Fruit fly (Drosophila melanogaster) whole organism, embryonic: Measurements from ENCODE around the gene CG46465.

Experiments used
- C15 ChIP-seq: fragments of 200-800 bp; sonication (Bioruptor generic); IDR thresholded peaks from 3 replicates; pipeline ENCODE4 v1.3.6; 2022; ENCODE audit warnings: missing biosample characterization, missing genetic modification characterization
- CG11723 ChIP-seq: fragments of 200-800 bp; sonication (Bioruptor generic); optimal IDR thresholded peaks from 2 replicates; lab custom pipeline; 2017; ENCODE audit warnings: missing biosample characterization, mild to moderate bottlenecking, missing genetic modification characterization
- CG15514 ChIP-seq: fragments of 200-800 bp; sonication (Bioruptor generic); optimal IDR thresholded peaks from 3 replicates; lab custom pipeline; 2017; ENCODE audit warnings: missing biosample characterization, missing genetic modification characterization, mild to moderate bottlenecking, moderate library complexity, missing genetic modification reagents
- CG18619 ChIP-seq: fragments of 200-800 bp; sonication (Bioruptor generic); optimal IDR thresholded peaks from 3 replicates; lab custom pipeline; 2017; ENCODE audit warnings: missing biosample characterization, mild to moderate bottlenecking, missing genetic modification characterization
- CG2678 ChIP-seq: fragments of 200-800 bp; sonication (Bioruptor generic); optimal IDR thresholded peaks from 3 replicates; lab custom pipeline; 2019; ENCODE audit warnings: missing biosample characterization, mild to moderate bottlenecking, missing genetic modification characterization, moderate library complexity
- CG2875 ChIP-seq: fragments of 200-800 bp; sonication (Bioruptor generic); optimal IDR thresholded peaks from 2 replicates; lab custom pipeline; 2017; ENCODE audit warnings: missing biosample characterization, mild to moderate bottlenecking, missing genetic modification characterization, missing genetic modification reagents
- CG3065 ChIP-seq: fragments of 200-800 bp; sonication (Bioruptor generic); optimal IDR thresholded peaks from 2 replicates; lab custom pipeline; 2016; ENCODE audit warnings: missing biosample characterization, missing genetic modification characterization
- CG33213 ChIP-seq: fragments of 200-800 bp; sonication (Bioruptor generic); optimal IDR thresholded peaks from 3 replicates; lab custom pipeline; 2016; ENCODE audit warnings: missing biosample characterization, missing genetic modification characterization
- CG34376 ChIP-seq: fragments of 200-800 bp; sonication (Bioruptor generic); optimal IDR thresholded peaks from 2 replicates; lab custom pipeline; 2018; ENCODE audit warnings: missing biosample characterization, mild to moderate bottlenecking, missing genetic modification characterization
- CG6654 ChIP-seq: fragments of 200-800 bp; sonication (Bioruptor generic); optimal IDR thresholded peaks from 2 replicates; lab custom pipeline; 2017; ENCODE audit warnings: missing biosample characterization, mild to moderate bottlenecking, missing genetic modification characterization
- CG6683 ChIP-seq: fragments of 200-800 bp; sonication (Bioruptor generic); optimal IDR thresholded peaks from 2 replicates; lab custom pipeline; 2017; ENCODE audit warnings: missing biosample characterization, mild to moderate bottlenecking, missing genetic modification characterization, missing genetic modification reagents
- CG7963 ChIP-seq: fragments of 200-800 bp; sonication (Bioruptor generic); IDR thresholded peaks from 3 replicates; pipeline ENCODE4 v1.3.6; 2022; ENCODE audit warnings: missing biosample characterization, missing genetic modification characterization; ENCODE audit not compliant: partially characterized antibody
- CG7987 ChIP-seq: fragments of 200-800 bp; sonication (Bioruptor generic); optimal IDR thresholded peaks from 2 replicates; lab custom pipeline; 2018; ENCODE audit warnings: missing biosample characterization, mild to moderate bottlenecking, missing genetic modification characterization, moderate library complexity
- Camta ChIP-seq: fragments of 200-800 bp; sonication (Bioruptor generic); optimal IDR thresholded peaks from 2 replicates; lab custom pipeline; 2016; ENCODE audit warnings: missing biosample characterization, missing genetic modification characterization
- D ChIP-seq, 2 experiments: fragments of 200-800 bp in 1 of 2; fragments of >200 bp in 1 of 2; sonication (Bioruptor generic) in 1 of 2; optimal IDR thresholded peaks; 2 replicates in 1 of 2; 3 replicates in 1 of 2; lab custom pipeline; 2017; ENCODE audit warnings: mild to moderate bottlenecking in 1 of 2, missing biosample characterization in 1 of 2, missing genetic modification characterization in 1 of 2, missing genetic modification reagents in 1 of 2
- Dbx ChIP-seq: fragments of 200-800 bp; sonication (Bioruptor generic); IDR thresholded peaks from 3 replicates; pipeline ENCODE4 v1.3.6; 2022; ENCODE audit warnings: missing biosample characterization, missing genetic modification characterization
- Dll ChIP-seq: fragments of 200-800 bp; sonication (Bioruptor generic); IDR thresholded peaks from 4 replicates; pipeline ENCODE4 v1.3.6; 2022; ENCODE audit warnings: missing biosample characterization, missing genetic modification characterization; ENCODE audit not compliant: partially characterized antibody
- Doc3 ChIP-seq: fragments of 200-800 bp; sonication (Bioruptor generic); IDR thresholded peaks from 3 replicates; pipeline ENCODE4 v1.3.6; 2022; ENCODE audit warnings: missing biosample characterization, missing genetic modification characterization; ENCODE audit not compliant: partially characterized antibody
- E2f2 ChIP-seq: fragments of 200-800 bp; sonication (Bioruptor generic); IDR thresholded peaks from 2 replicates; pipeline ENCODE4 v1.3.6; 2022; ENCODE audit warnings: missing biosample characterization, missing genetic modification characterization
- GATAe ChIP-seq: fragments of 200-800 bp; sonication (Bioruptor generic); conservative IDR thresholded peaks from 2 replicates; pipeline ENCODE4 v1.3.6; 2022; ENCODE audit warnings: missing biosample characterization, missing genetic modification characterization
- Hmx ChIP-seq: fragments of 200-800 bp; sonication (Bioruptor generic); optimal IDR thresholded peaks from 2 replicates; lab custom pipeline; 2016; ENCODE audit warnings: missing biosample characterization, missing genetic modification characterization
- Med ChIP-seq: fragments of 200-800 bp; sonication (Bioruptor generic); peaks from one replicate; lab custom pipeline; 2016; ENCODE audit warnings: missing biosample characterization, missing genetic modification characterization, mild to moderate bottlenecking, inconsistent platforms, moderate library complexity
- Nf-YB ChIP-seq: fragments of 200-800 bp; sonication (Bioruptor generic); optimal IDR thresholded peaks from 3 replicates; lab custom pipeline; 2019; ENCODE audit warnings: missing biosample characterization, mild to moderate bottlenecking, missing genetic modification characterization, moderate library complexity
- Optix ChIP-seq: fragments of 200-800 bp; sonication (Bioruptor generic); IDR thresholded peaks from 3 replicates; pipeline ENCODE4 v1.3.6; 2022; ENCODE audit warnings: missing biosample characterization, missing genetic modification characterization
- amos ChIP-seq: fragments of 200-800 bp; sonication (Bioruptor generic); IDR thresholded peaks from 2 replicates; pipeline ENCODE4 v1.3.6; 2022; ENCODE audit warnings: missing biosample characterization, missing genetic modification characterization; ENCODE audit not compliant: partially characterized antibody
- cad ChIP-seq: fragments of >200 bp; optimal IDR thresholded peaks from 2 replicates; lab custom pipeline; 2017; ENCODE audit warnings: missing biosample characterization, missing genetic modification characterization
- caup ChIP-seq: fragments of 200-800 bp; sonication (Bioruptor generic); optimal IDR thresholded peaks from 3 replicates; lab custom pipeline; 2017; ENCODE audit warnings: missing biosample characterization, mild to moderate bottlenecking, missing genetic modification characterization, moderate library complexity; ENCODE audit not compliant: severe bottlenecking
- ci ChIP-seq: fragments of 200-800 bp; sonication (Bioruptor generic); IDR thresholded peaks from 3 replicates; pipeline ENCODE4 v1.3.6; 2022; ENCODE audit warnings: missing biosample characterization, missing genetic modification characterization
- corto ChIP-seq: fragments of 200-800 bp; sonication (Bioruptor generic); optimal IDR thresholded peaks from 2 replicates; lab custom pipeline; 2016; ENCODE audit warnings: missing biosample characterization, mild to moderate bottlenecking, missing genetic modification characterization, moderate library complexity
- crol ChIP-seq: fragments of 200-800 bp; sonication (Bioruptor generic); IDR thresholded peaks from 2 replicates; pipeline ENCODE4 v1.3.6; 2022; ENCODE audit warnings: missing biosample characterization, missing genetic modification characterization
- cwo ChIP-seq: fragments of 200-800 bp; sonication (Bioruptor generic); optimal IDR thresholded peaks from 3 replicates; lab custom pipeline; 2017; ENCODE audit warnings: missing biosample characterization, missing genetic modification characterization, mild to moderate bottlenecking, moderate library complexity, missing genetic modification reagents
- exex ChIP-seq: fragments of 200-800 bp; sonication (Bioruptor generic); optimal IDR thresholded peaks from 4 replicates; lab custom pipeline; 2018; ENCODE audit warnings: missing biosample characterization, mild to moderate bottlenecking, missing genetic modification characterization, moderate library complexity
- ftz-f1 ChIP-seq: fragments of 200-800 bp; sonication (Bioruptor generic); optimal IDR thresholded peaks from 2 replicates; lab custom pipeline; 2016; ENCODE audit warnings: missing biosample characterization, missing genetic modification characterization
- kay ChIP-seq: fragments of 200-800 bp; sonication (Bioruptor generic); optimal IDR thresholded peaks from 2 replicates; lab custom pipeline; 2016; ENCODE audit warnings: missing biosample characterization, missing genetic modification characterization
- mirr ChIP-seq: fragments of 200-800 bp; sonication (Bioruptor generic); optimal IDR thresholded peaks from 3 replicates; lab custom pipeline; 2018; ENCODE audit warnings: missing biosample characterization, mild to moderate bottlenecking, missing genetic modification characterization
- nom ChIP-seq: fragments of 200-800 bp; sonication (Bioruptor generic); optimal IDR thresholded peaks from 2 replicates; lab custom pipeline; 2017; ENCODE audit warnings: missing biosample characterization, missing genetic modification characterization, mild to moderate bottlenecking, moderate library complexity, missing genetic modification reagents
- otp ChIP-seq: fragments of 200-800 bp; sonication (Bioruptor generic); IDR thresholded peaks from 3 replicates; pipeline ENCODE4, ENCODE4 v1.3.6; 2022; ENCODE audit warnings: missing biosample characterization, missing genetic modification characterization
- peb ChIP-seq: fragments of 200-800 bp; sonication (Bioruptor generic); IDR thresholded peaks from 2 replicates; pipeline ENCODE4 v1.3.6; 2022; ENCODE audit warnings: missing biosample characterization, missing genetic modification characterization
- pita ChIP-seq: fragments of 200-800 bp; sonication (Bioruptor generic); optimal IDR thresholded peaks from 2 replicates; lab custom pipeline; 2017; ENCODE audit warnings: missing biosample characterization, mild to moderate bottlenecking, missing genetic modification characterization
- psq ChIP-seq: fragments of 200-800 bp; sonication (Bioruptor generic); optimal IDR thresholded peaks from 2 replicates; lab custom pipeline; 2017; ENCODE audit warnings: missing biosample characterization, missing genetic modification characterization
- rib ChIP-seq: fragments of 200-800 bp; sonication (Bioruptor generic); IDR thresholded peaks from 2 replicates; pipeline ENCODE4 v1.3.6; 2022; ENCODE audit warnings: missing biosample characterization, missing genetic modification characterization
- sna ChIP-seq: fragments of 200-800 bp; sonication (Bioruptor generic); IDR thresholded peaks from 2 replicates; pipeline ENCODE4 v1.3.6; 2022; ENCODE audit warnings: missing biosample characterization, missing genetic modification characterization; ENCODE audit not compliant: partially characterized antibody
- ssp ChIP-seq: fragments of 200-800 bp; sonication (Bioruptor generic); IDR thresholded peaks from 2 replicates; pipeline ENCODE4 v1.3.6; 2022; ENCODE audit warnings: missing biosample characterization, missing genetic modification characterization
- sug ChIP-seq: fragments of 200-800 bp; optimal IDR thresholded peaks from 2 replicates; lab custom pipeline; 2019; ENCODE audit warnings: missing biosample characterization, mild to moderate bottlenecking, missing genetic modification characterization, moderate library complexity
- tll ChIP-seq, 2 experiments: fragments of 200-800 bp in 1 of 2; fragments of >200 bp in 1 of 2; sonication (Bioruptor generic) in 1 of 2; optimal IDR thresholded peaks; 2 replicates each; lab custom pipeline; 2017 to 2019; ENCODE audit warnings: missing biosample characterization in 2 of 2, missing genetic modification characterization in 2 of 2, mild to moderate bottlenecking in 1 of 2, moderate library complexity in 1 of 2

The CG46465 gene

dm6 chr2L:18954255-18954715 lies 38.0 kb upstream of the CG46465 start, which contains the start of gene CG10621 (continued):
- TF ChIP-seq Dbx (GFP tag; lab: Robert Waterston, UW) = peak; percentile 34; the same call in 1 of the 3 replicates
- no peak for TF ChIP-seq CG6654 (GFP tag; lab: Kevin White, UChicago)
- TF ChIP-seq caup (GFP tag; lab: Kevin White, UChicago) = peak; percentile 33
- no peak for TF ChIP-seq psq
- TF ChIP-seq amos (GFP tag; lab: Robert Waterston, UW) = peak; percentile 21; the same call in 1 of the 2 replicates
- no peak for TF ChIP-seq Nf-YB (GFP tag; lab: Kevin White, UChicago)
- TF ChIP-seq GATAe (GFP tag; lab: Robert Waterston, UW) = peak; percentile 27; the same call in 1 of the 2 replicates
- TF ChIP-seq cad (GFP tag; lab: Kevin White, UChicago) = no peak
- peak; percentile 95 for TF ChIP-seq mirr (GFP tag; lab: Kevin White, UChicago)
- no peak for TF ChIP-seq CG33213 (GFP tag; lab: Kevin White, UChicago)
- no peak for TF ChIP-seq sna (GFP tag; lab: Robert Waterston, UW)
- TF ChIP-seq C15 (GFP tag; lab: Robert Waterston, UW) = no peak
- TF ChIP-seq CG11723 (GFP tag; lab: Kevin White, UChicago) = no peak
- TF ChIP-seq ftz-f1 (GFP tag; lab: Kevin White, UChicago) = peak; percentile 74
- TF ChIP-seq CG2875 (GFP tag; lab: Kevin White, UChicago) = no peak
- TF ChIP-seq CG7963 (GFP tag; lab: Robert Waterston, UW) = no peak
- no peak for TF ChIP-seq E2f2 (GFP tag; lab: Robert Waterston, UW)

dm6 chr2L:18955666-18956065 lies 36.6 kb upstream of the CG46465 start:
- no peak for TF ChIP-seq Doc3 (GFP tag; lab: Robert Waterston, UW)
- 0 out of 3 replicates have a peak, but pooled peaks have one; percentile 10 for TF ChIP-seq ci
- TF ChIP-seq cwo (GFP tag; lab: Kevin White, UChicago) = peak; percentile 19
- peak; percentile 63 for TF ChIP-seq Med (GFP tag; lab: Kevin White, UChicago)
- 0 out of 2 replicates have a peak, but pooled peaks have one; percentile 4 for TF ChIP-seq amos (GFP tag; lab: Robert Waterston, UW)
- peak; percentile 46 for TF ChIP-seq exex
- peak; percentile 82 for TF ChIP-seq sug
- peak; percentile 86 for TF ChIP-seq CG34376 (GFP tag; lab: Kevin White, UChicago)
- peak; percentile 24 for TF ChIP-seq CG7987 (GFP tag; lab: Kevin White, UChicago)
- no peak for TF ChIP-seq CG18619 (GFP tag; lab: Kevin White, UChicago)
- no peak for TF ChIP-seq Dll (GFP tag; lab: Robert Waterston, UW)
- 0 out of 3 replicates have a peak, but pooled peaks have one; percentile 32 for TF ChIP-seq Optix (GFP tag; lab: Robert Waterston, UW)
- TF ChIP-seq rib (GFP tag; lab: Robert Waterston, UW) = peak; percentile 68
- TF ChIP-seq, all 482 proteins: peak for 10

- TF ChIP-seq ssp (no peak), CG6683 (GFP tag; lab: Kevin White, UChicago) (peak; percentile 43), crol (GFP tag; lab: Robert Waterston, UW) (no peak), CG2678 (tag; lab: Kevin White, UChicago) (peak; percentile 88), nom (peak; percentile 56), corto (GFP tag; lab: Kevin White, UChicago) (peak; percentile 88), tll (GFP tag; optimal IDR thresholded peaks at IDR 0.05; lab: Kevin White, UChicago) (no peak), exex (peak; percentile 56), Hmx (GFP tag; lab: Kevin White, UChicago) (no peak), peb (GFP tag; lab: Robert Waterston, UW) (no peak), kay (GFP tag; lab: Kevin White, UChicago) (no peak), CG3065 (GFP tag; lab: Kevin White, UChicago) (no peak), pita (GFP tag; lab: Kevin White, UChicago) (no peak), D (optimal IDR thresholded peaks at IDR 0.05; lab: Kevin White, UChicago) (no peak), D (GFP tag; optimal IDR thresholded peaks at IDR 0.05; lab: Kevin White, UChicago) (peak; percentile 5), CG15514 (GFP tag; lab: Kevin White, UChicago) (peak; percentile 72), otp (GFP tag; lab: Robert Waterston, UW) (0 out of 3 replicates have a peak, but pooled peaks have one; percentile 19), Camta (no peak)
These were observed 35.1 kb upstream of the CG46465 start, which contains the start of gene Bhmt for dm6 chr2L:18957142-18957674. Bhmt (minus strand) TSS chr2L:18957311.
